Fruit fly (Drosophila melanogaster): ENCODE results near the gene sog.

The sog gene

dm6 chrX:15579579-15579978 lies 53.7 kb downstream of the sog start (continued):
- TF ChIP-seq CG34224 (GFP tag; IDR thresholded peaks at IDR 0.05; ENCODE audit: partially characterized antibody): no peak
- TF ChIP-seq pho (GFP tag; optimal IDR thresholded peaks at IDR 0.05): peak; percentile 90
- peak; percentile 89 for TF ChIP-seq tgo (GFP tag; IDR thresholded peaks at IDR 0.05)
- TF ChIP-seq CG31388 (GFP tag; optimal IDR thresholded peaks at IDR 0.05): peak; percentile 76
- TF ChIP-seq Dref (GFP tag; IDR thresholded peaks at IDR 0.05): peak; percentile 39; the same call in 1 of the 2 replicates
- peak; percentile 90 for TF ChIP-seq CG9609 (GFP tag; optimal IDR thresholded peaks at IDR 0.05)
- TF ChIP-seq CG6765 (GFP tag; optimal IDR thresholded peaks at IDR 0.05): peak; percentile 77
- TF ChIP-seq CG1024 (GFP tag; IDR thresholded peaks at IDR 0.05): peak; percentile 83
- peak; percentile 91 for TF ChIP-seq chm (GFP tag; IDR thresholded peaks at IDR 0.05)
- peak; percentile 80 for TF ChIP-seq twi (tag; optimal IDR thresholded peaks at IDR 0.05)
- TF ChIP-seq dmrt99B (tag; optimal IDR thresholded peaks at IDR 0.05): peak; percentile 89
- TF ChIP-seq Fer2 (tag; optimal IDR thresholded peaks at IDR 0.05): peak; percentile 82
- TF ChIP-seq CG43689 (GFP tag; IDR thresholded peaks at IDR 0.05): peak; percentile 69
- TF ChIP-seq crp (GFP tag; optimal IDR thresholded peaks at IDR 0.05): peak in 1 of 2 experiments; percentile 33
- peak; percentile 87 for TF ChIP-seq CG17385 (GFP tag; optimal IDR thresholded peaks at IDR 0.05)
- peak; percentile 81 for TF ChIP-seq CG13123 (GFP tag; optimal IDR thresholded peaks at IDR 0.05)
- no peak for TF ChIP-seq cad (GFP tag; optimal IDR thresholded peaks at IDR 0.05)
- TF ChIP-seq CG10366 (GFP tag; IDR thresholded peaks at IDR 0.05): peak; percentile 90
- TF ChIP-seq CG2199 (GFP tag; IDR thresholded peaks at IDR 0.05): no peak
- TF ChIP-seq pum (GFP tag; optimal IDR thresholded peaks at IDR 0.05): peak; percentile 91
- TF ChIP-seq CG3281 (GFP tag; optimal IDR thresholded peaks at IDR 0.05): peak; percentile 92
- TF ChIP-seq CG3407 (GFP tag; optimal IDR thresholded peaks at IDR 0.05): peak; percentile 76
- TF ChIP-seq CG3847 (GFP tag; IDR thresholded peaks at IDR 0.05): peak; percentile 94
- peak; percentile 82 for TF ChIP-seq bowl (GFP tag; IDR thresholded peaks at IDR 0.05)
- TF ChIP-seq vfl (GFP tag; optimal IDR thresholded peaks at IDR 0.05): peak; percentile 72
- peak; percentile 75 for TF ChIP-seq Abd-B (GFP tag; optimal IDR thresholded peaks at IDR 0.05)
- no peak for TF ChIP-seq tio (GFP tag; optimal IDR thresholded peaks at IDR 0.05)
- peak; percentile 84 for TF ChIP-seq CG1602 (GFP tag; optimal IDR thresholded peaks at IDR 0.05)
- TF ChIP-seq CG1233 (GFP tag; optimal IDR thresholded peaks at IDR 0.05): peak; percentile 92
- TF ChIP-seq wdn (GFP tag; IDR thresholded peaks at IDR 0.05): peak; percentile 90
- TF ChIP-seq CG1529 (GFP tag; optimal IDR thresholded peaks at IDR 0.05): peak; percentile 82
- peak; percentile 93 for TF ChIP-seq ranshi (GFP tag; IDR thresholded peaks at IDR 0.05)
- no peak for TF ChIP-seq sc (optimal IDR thresholded peaks at IDR 0.05)
- peak; percentile 72 for TF ChIP-seq sc (GFP tag; optimal IDR thresholded peaks at IDR 0.05)
- peak; percentile 88 for TF ChIP-seq CG11504 (tag; optimal IDR thresholded peaks at IDR 0.05)
- TF ChIP-seq Xrp1 (GFP tag; IDR thresholded peaks at IDR 0.05): peak; percentile 94
- peak; percentile 78 for TF ChIP-seq ssp (GFP tag; IDR thresholded peaks at IDR 0.05)
- peak; percentile 93 for TF ChIP-seq Drgx (GFP tag; IDR thresholded peaks at IDR 0.05)
- peak; percentile 96 for TF ChIP-seq dysf (GFP tag; IDR thresholded peaks at IDR 0.05)
- peak; percentile 89 for TF ChIP-seq CG11085 (GFP tag; IDR thresholded peaks at IDR 0.05)
- TF ChIP-seq CG9437 (GFP tag; optimal IDR thresholded peaks at IDR 0.05): peak; percentile 64
- TF ChIP-seq CG1792 (GFP tag; optimal IDR thresholded peaks at IDR 0.05): peak; percentile 84
- TF ChIP-seq tap (tag; optimal IDR thresholded peaks at IDR 0.05): peak; percentile 82
- peak; percentile 90 for TF ChIP-seq repo (GFP tag; optimal IDR thresholded peaks at IDR 0.05)
- TF ChIP-seq run (tag; optimal IDR thresholded peaks at IDR 0.05): no peak
- no peak for TF ChIP-seq CG15011 (GFP tag; optimal IDR thresholded peaks at IDR 0.05)
- peak; percentile 69 for TF ChIP-seq CG17612 (GFP tag; IDR thresholded peaks at IDR 0.05)
- peak; percentile 90 for TF ChIP-seq CG12155 (GFP tag; optimal IDR thresholded peaks at IDR 0.05)
- no peak for TF ChIP-seq abd-A (tag; optimal IDR thresholded peaks at IDR 0.05)
- TF ChIP-seq Vsx1 (GFP tag; optimal IDR thresholded peaks at IDR 0.05): no peak
- TF ChIP-seq CG17829 (tag; optimal IDR thresholded peaks at IDR 0.05): peak; percentile 89
- peak; percentile 77 for TF ChIP-seq slou (GFP tag; optimal IDR thresholded peaks at IDR 0.05)
